Worm (Caenorhabditis elegans): Measurements from ENCODE around the gene B0001.3.

B0001.3 gene

DNA sequence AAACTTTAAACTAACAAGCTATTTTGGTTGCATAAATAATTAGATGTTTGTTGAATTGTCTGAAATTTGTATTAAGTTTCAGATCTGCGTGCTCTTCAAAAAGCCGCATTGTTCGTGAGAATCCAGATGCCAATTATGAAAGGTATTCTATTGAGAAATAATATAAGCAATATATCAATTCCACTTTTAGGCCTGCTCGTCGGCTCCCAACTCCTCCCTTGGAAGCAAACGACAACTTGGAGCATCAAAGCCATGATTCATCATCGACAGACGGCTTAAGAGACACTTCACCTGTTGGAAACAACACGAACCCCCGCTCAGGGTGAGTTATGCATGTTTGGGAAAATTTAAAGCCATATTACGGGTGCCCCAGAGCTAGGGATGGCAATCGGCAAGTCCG is 17.2 kb upstream of the B0001.3 start:
- TF ChIP-seq ceh-31 (tag; optimal IDR thresholded peaks at IDR 0.05) (no peak), pha-4 (tag; optimal IDR thresholded peaks at IDR 0.05) (no peak), npax-4 (tag; optimal IDR thresholded peaks at IDR 0.05) (no peak), T23F11.4 (GFP tag; optimal IDR thresholded peaks at IDR 0.05) (no peak), lim-6 (tag; optimal IDR thresholded peaks at IDR 0.05) (no peak), nhr-232 (tag; optimal IDR thresholded peaks at IDR 0.05) (no peak), K09A11.1 (tag; optimal IDR thresholded peaks at IDR 0.05; ENCODE audit: insufficient read depth) (no peak), mec-3 (tag; optimal IDR thresholded peaks at IDR 0.05; ENCODE audit: borderline replicate concordance) (no peak)

ce11 chrIV:12160421-12160820 is 14.9 kb upstream of the B0001.3 start:
- TF ChIP-seq elt-2 (tag; optimal IDR thresholded peaks at IDR 0.05), result no peak
- TF ChIP-seq ceh-48 (tag; optimal IDR thresholded peaks at IDR 0.05), result no peak
- no peak for TF ChIP-seq pha-4 (tag; optimal IDR thresholded peaks at IDR 0.05)
- TF ChIP-seq C08G9.2 (tag; optimal IDR thresholded peaks at IDR 0.05), result no peak
- no peak for TF ChIP-seq rnt-1 (tag; optimal IDR thresholded peaks at IDR 0.05)
- TF ChIP-seq fax-1 (tag; optimal IDR thresholded peaks at IDR 0.05), result no peak
- no peak for TF ChIP-seq pax-1 (tag; optimal IDR thresholded peaks at IDR 0.05)
- TF ChIP-seq hlh-30 (tag; optimal IDR thresholded peaks at IDR 0.05; ENCODE audit: insufficient read depth), result no peak
- no peak for TF ChIP-seq pros-1 (tag; optimal IDR thresholded peaks at IDR 0.05)
- no peak for TF ChIP-seq sox-4 (tag; optimal IDR thresholded peaks at IDR 0.05)
- TF ChIP-seq npax-4 (tag; optimal IDR thresholded peaks at IDR 0.05), result no peak
- TF ChIP-seq ceh-31 (tag; optimal IDR thresholded peaks at IDR 0.05), result no peak
- TF ChIP-seq hlh-15 (tag; optimal IDR thresholded peaks at IDR 0.05), result no peak
- no peak for TF ChIP-seq sdc-2 (tag; optimal IDR thresholded peaks at IDR 0.05)
- no peak for TF ChIP-seq sox-2 (GFP tag; IDR thresholded peaks at IDR 0.05)
- TF ChIP-seq dve-1 (tag; optimal IDR thresholded peaks at IDR 0.05), result no peak
- no peak for TF ChIP-seq pag-3 (tag; optimal IDR thresholded peaks at IDR 0.05; ENCODE audit: borderline replicate concordance)
- no peak for TF ChIP-seq ttx-3 (tag; optimal IDR thresholded peaks at IDR 0.05)

DNA sequence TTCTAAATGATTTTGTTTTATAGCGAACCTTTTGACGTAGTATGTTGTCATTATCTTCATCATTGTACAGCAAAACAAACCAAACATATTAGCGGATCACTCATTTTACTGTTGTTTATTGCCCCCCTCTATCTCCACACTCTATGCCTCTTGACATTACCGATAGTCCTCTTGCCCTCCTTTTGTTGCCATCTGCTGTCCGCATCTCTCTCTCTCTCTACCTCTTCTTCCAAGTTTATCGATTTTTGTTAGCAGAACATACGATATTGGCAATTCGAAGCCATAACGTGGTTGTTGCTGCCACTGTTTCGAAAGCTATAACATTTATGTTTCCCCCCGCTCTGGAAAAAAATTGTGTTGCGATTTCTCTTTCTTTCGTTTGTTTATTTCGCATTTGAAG is 12.4 kb upstream of the B0001.3 start:
- TF ChIP-seq tbx-2 (tag; optimal IDR thresholded peaks at IDR 0.05) (peak; percentile 11), ceh-45 (GFP tag; IDR thresholded peaks at IDR 0.05) (no peak), dve-1 (tag; optimal IDR thresholded peaks at IDR 0.05) (no peak), hlh-15 (tag; optimal IDR thresholded peaks at IDR 0.05) (no peak), ceh-48 (tag; optimal IDR thresholded peaks at IDR 0.05) (peak; percentile 75), pros-1 (tag; optimal IDR thresholded peaks at IDR 0.05) (no peak), ref-2 (tag; optimal IDR thresholded peaks at IDR 0.05) (peak; percentile 21), K02D7.2 (tag; optimal IDR thresholded peaks at IDR 0.05) (no peak)

ce11 chrIV:12156642-12157233 is 11.2 kb upstream of the B0001.3 start, which contains the start of gene eri-12:
eri-12 (plus strand) TSS chrIV:12156838.
- TF ChIP-seq hlh-30 (tag; optimal IDR thresholded peaks at IDR 0.05; ENCODE audit: insufficient read depth) (peak; percentile 74), ceh-22 (tag; optimal IDR thresholded peaks at IDR 0.05) (no peak), ceh-48 (tag; optimal IDR thresholded peaks at IDR 0.05) (peak; percentile 43), unc-55 (GFP tag; optimal IDR thresholded peaks at IDR 0.05) (peak; percentile 49)

DNA sequence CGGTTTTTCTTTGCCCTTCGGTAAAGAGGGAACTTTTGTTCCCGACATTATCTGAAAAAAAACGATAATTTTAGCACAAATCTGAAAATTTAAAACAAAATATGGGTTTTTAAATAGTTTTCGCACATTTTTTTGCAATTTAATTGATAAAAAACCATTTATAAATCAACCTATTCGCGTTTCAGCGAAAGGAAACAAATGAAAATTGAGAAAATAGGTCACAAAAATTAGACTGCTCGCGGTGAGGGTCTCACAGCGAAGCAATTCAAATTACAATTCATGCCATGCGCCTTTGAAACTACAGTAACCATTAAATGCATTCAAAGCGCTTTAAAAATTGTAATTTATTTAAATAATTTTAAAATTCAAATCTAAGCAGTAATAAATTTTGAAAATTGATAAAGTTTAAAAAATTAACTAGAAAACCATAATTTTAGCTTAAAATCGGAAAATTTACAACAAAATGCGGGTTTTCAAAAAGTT is 8.7 kb upstream of the B0001.3 start, which contains the start of gene B0001.7:
TSS of gene B0001.7 (minus strand) at position 51 of the 483 bp plus-strand sequence.
- TF ChIP-seq nhr-11 (tag; optimal IDR thresholded peaks at IDR 0.05) (no peak), ceh-34 (tag; optimal IDR thresholded peaks at IDR 0.05) (no peak), ttx-3 (tag; optimal IDR thresholded peaks at IDR 0.05) (no peak), zip-5 (tag; optimal IDR thresholded peaks at IDR 0.05) (no peak), fkh-10 (GFP tag; optimal IDR thresholded peaks at IDR 0.05) (no peak), Y22D7AL.16 (tag; optimal IDR thresholded peaks at IDR 0.05) (no peak), lim-6 (tag; optimal IDR thresholded peaks at IDR 0.05) (no peak), ceh-19 (GFP tag; optimal IDR thresholded peaks at IDR 0.05) (no peak)
